Worm (Caenorhabditis elegans) whole organism, early embryonic: Measurements from ENCODE around the gene F28D1.6.

Experiments used
- F13C5.2 ChIP-seq: sonication (generic microtip); optimal IDR thresholded peaks from 2 replicates; lab custom pipeline; 2017; ENCODE audit warnings: mild to moderate bottlenecking, missing genetic modification characterization, inconsistent platforms, missing compliant biosample characterization
- aly-1 ChIP-seq: sonication (generic microtip); optimal IDR thresholded peaks from 2 replicates; lab custom pipeline; 2016; ENCODE audit warnings: missing genetic modification characterization, missing compliant biosample characterization
- ama-1 ChIP-seq: fragments of 150-350 bp; optimal IDR thresholded peaks from 2 replicates; lab custom pipeline; 2014
- ceh-13 ChIP-seq: fragments of 200-800 bp; sonication (Bioruptor generic); optimal IDR thresholded peaks from 2 replicates; lab custom pipeline; 2018; ENCODE audit warnings: mild to moderate bottlenecking, missing genetic modification characterization, missing compliant biosample characterization
- ceh-36 ChIP-seq: sonication (generic microtip); optimal IDR thresholded peaks from 2 replicates; lab custom pipeline; 2016; ENCODE audit warnings: missing genetic modification characterization, inconsistent platforms, missing compliant biosample characterization
- ets-7 ChIP-seq: sonication (generic microtip); optimal IDR thresholded peaks from 2 replicates; lab custom pipeline; 2016; ENCODE audit warnings: missing genotype, missing genetic modification characterization, missing compliant biosample characterization
- flt-1 ChIP-seq: fragments of 200-800 bp; sonication (Bioruptor generic); IDR thresholded peaks from 2 replicates; pipeline ENCODE4 v1.3.6; 2022; ENCODE audit warnings: missing genetic modification characterization, missing compliant biosample characterization
- hnd-1 ChIP-seq: sonication (generic microtip); optimal IDR thresholded peaks from 2 replicates; lab custom pipeline; 2016; ENCODE audit warnings: missing genetic modification characterization, missing compliant biosample characterization
- pes-1 ChIP-seq: fragments of 200-800 bp; sonication (Bioruptor generic); IDR thresholded peaks from 2 replicates; pipeline ENCODE4 v1.3.6; 2022; ENCODE audit warnings: missing genetic modification reagents, missing genetic modification characterization, missing compliant biosample characterization
- sea-1 ChIP-seq: fragments of 200-800 bp; sonication (Bioruptor generic); conservative IDR thresholded peaks from 2 replicates; pipeline ENCODE4 v1.3.6; 2022; ENCODE audit warnings: missing genetic modification characterization, missing compliant biosample characterization
- tbx-11 ChIP-seq: fragments of 200-800 bp; sonication (Bioruptor generic); IDR thresholded peaks from 2 replicates; pipeline ENCODE4 v1.3.6; 2022; ENCODE audit warnings: missing genetic modification characterization, missing compliant biosample characterization
- tbx-37 ChIP-seq: fragments of 200-800 bp; sonication (Bioruptor generic); conservative IDR thresholded peaks from 2 replicates; pipeline ENCODE4 v1.3.6; 2022; ENCODE audit warnings: missing genetic modification reagents, missing genetic modification characterization, missing compliant biosample characterization
- tra-4 ChIP-seq: sonication (generic microtip); optimal IDR thresholded peaks from 2 replicates; lab custom pipeline; 2017; ENCODE audit warnings: missing genetic modification characterization, missing compliant biosample characterization

ce11 chrIV:12389951-12390350, 5.0 kb upstream of the F28D1.6 start, which contains the start of gene spe-45:
- no peak for TF ChIP-seq hnd-1 (tag; lab: Kevin White, UChicago)
- no peak for TF ChIP-seq tra-4 (tag; lab: Kevin White, UChicago)
- TF ChIP-seq flt-1: no peak
- no peak for TF ChIP-seq ceh-36 (tag; lab: Kevin White, UChicago)
- no peak for TF ChIP-seq pes-1 (GFP tag; lab: Robert Waterston, UW)
- TF ChIP-seq ama-1 (lab: Kevin White, UChicago): no peak
- TF ChIP-seq ceh-13 (GFP tag; lab: Kevin White, UChicago): no peak
- no peak for TF ChIP-seq ets-7 (tag; lab: Kevin White, UChicago)
- TF ChIP-seq aly-1 (tag; lab: Kevin White, UChicago): no peak
- TF ChIP-seq F13C5.2 (tag; lab: Kevin White, UChicago): no peak
- TF ChIP-seq tbx-37 (GFP tag; lab: Robert Waterston, UW): no peak
- no peak for TF ChIP-seq tbx-11 (GFP tag; lab: Robert Waterston, UW)
- TF ChIP-seq sea-1 (GFP tag; lab: Robert Waterston, UW): no peak
